Fruit fly (Drosophila melanogaster): Measurements from ENCODE around the gene CG42660.

DNA sequence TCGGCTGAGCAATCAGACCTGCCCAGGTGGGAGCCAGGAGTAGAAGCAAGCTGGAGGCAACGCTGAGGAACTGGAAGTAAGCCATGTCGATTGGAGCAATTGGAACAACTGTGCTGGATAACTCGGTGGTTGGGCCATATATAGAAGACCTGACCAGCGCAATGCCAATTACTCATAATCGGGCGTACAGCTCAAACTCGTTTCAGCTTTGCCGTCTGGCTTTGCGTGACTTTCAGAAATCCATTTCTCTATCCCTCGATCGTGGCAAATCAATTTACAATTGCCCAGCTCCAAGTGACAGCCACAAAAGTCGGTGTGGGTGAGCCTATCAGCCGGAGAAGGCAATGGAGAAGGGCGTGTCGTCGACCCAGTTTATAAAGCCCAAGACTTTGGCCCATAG lies 40.8 kb downstream of the CG42660 start, which contains the start of gene CG7548:
- TF ChIP-seq psq (optimal IDR thresholded peaks at IDR 0.05) (no peak), EcR (GFP tag; optimal IDR thresholded peaks at IDR 0.05) (no peak)
